Worm (Caenorhabditis elegans): ENCODE measurements around the gene T04F8.2.

T04F8.2 gene

ce11 chrX:11641562-11641961 lies 14.8 kb downstream of the T04F8.2 start:
- TF ChIP-seq aha-1 (tag), result peak; percentile 64
- no peak for TF ChIP-seq D1046.2 (GFP tag; IDR thresholded peaks at IDR 0.05)

ce11 chrX:11640463-11640995 lies 15.8 kb downstream of the T04F8.2 start:
- TF ChIP-seq jun-1 (tag; optimal IDR thresholded peaks at IDR 0.05) (no peak), nhr-102 (tag; optimal IDR thresholded peaks at IDR 0.05) (no peak), fkh-10 (GFP tag; optimal IDR thresholded peaks at IDR 0.05) (peak; percentile 95), gei-8 (GFP tag; optimal IDR thresholded peaks at IDR 0.05) (no peak), hmg-1.1 (GFP tag; IDR thresholded peaks at IDR 0.05) (0 out of 2 replicates have a peak, but pooled peaks have one; percentile 20), mdt-29 (GFP tag; IDR thresholded peaks at IDR 0.05) (no peak), unc-62 (GFP tag; optimal IDR thresholded peaks at IDR 0.05 in 1 of 2) (no peak), unc-62 (tag; optimal IDR thresholded peaks at IDR 0.05) (no peak), lsy-2 (tag; optimal IDR thresholded peaks at IDR 0.05) (peak in 1 of 2 experiments; percentile 18), ctbp-1 (GFP tag; IDR thresholded peaks at IDR 0.05) (0 out of 2 replicates have a peak, but pooled peaks have one; percentile 37), Y105C5A.15 (GFP tag; IDR thresholded peaks at IDR 0.05) (no peak)

ce11 chrX:11638987-11639386 lies 17.4 kb downstream of the T04F8.2 start:
- no peak for TF ChIP-seq mxl-3 (GFP tag; optimal IDR thresholded peaks at IDR 0.05)
- no peak for TF ChIP-seq D1046.2 (GFP tag; IDR thresholded peaks at IDR 0.05)
- no peak for TF ChIP-seq ceh-32 (tag; optimal IDR thresholded peaks at IDR 0.05; ENCODE audit: poor library complexity)
- no peak for TF ChIP-seq zag-1 (tag; optimal IDR thresholded peaks at IDR 0.05)
- no peak for TF ChIP-seq nhr-48 (tag; optimal IDR thresholded peaks at IDR 0.05)
- TF ChIP-seq rbr-2 (tag; optimal IDR thresholded peaks at IDR 0.05), result no peak
- TF ChIP-seq dpl-1 (GFP tag; optimal IDR thresholded peaks at IDR 0.05), result no peak
- no peak for TF ChIP-seq fkh-10 (GFP tag; optimal IDR thresholded peaks at IDR 0.05)
- no peak for TF ChIP-seq lin-15B (tag; optimal IDR thresholded peaks at IDR 0.05)
- TF ChIP-seq egl-43 (GFP tag; IDR thresholded peaks at IDR 0.05), result no peak

- no peak for TF ChIP-seq mes-2 (tag; optimal IDR thresholded peaks at IDR 0.05; ENCODE audit: poor library complexity, severe bottlenecking)
- no peak for TF ChIP-seq snpc-4 (tag; optimal IDR thresholded peaks at IDR 0.05)
- no peak for TF ChIP-seq nhr-41 (GFP tag; IDR thresholded peaks at IDR 0.05)
- no peak for TF ChIP-seq hmg-1.1 (GFP tag; IDR thresholded peaks at IDR 0.05)
- peak; percentile 21 for TF ChIP-seq aha-1 (tag)
- no peak for TF ChIP-seq zip-2 (tag; optimal IDR thresholded peaks at IDR 0.05)
- TF ChIP-seq snpc-1.2 (GFP tag; IDR thresholded peaks at IDR 0.05), result no peak
- 0 out of 2 replicates have a peak, but pooled peaks have one; percentile 18 for TF ChIP-seq nhr-42 (GFP tag; IDR thresholded peaks at IDR 0.05)
- TF ChIP-seq tag-97 (GFP tag; IDR thresholded peaks at IDR 0.05), result no peak
- peak in 1 of 2 experiments; percentile 53 for TF ChIP-seq unc-62 (GFP tag; optimal IDR thresholded peaks at IDR 0.05 in 1 of 2)
- no peak for TF ChIP-seq unc-62 (tag; optimal IDR thresholded peaks at IDR 0.05)
- no peak for TF ChIP-seq lin-29 (GFP tag; IDR thresholded peaks at IDR 0.05)
- no peak for TF ChIP-seq Y105C5A.15 (GFP tag; IDR thresholded peaks at IDR 0.05)
- TF ChIP-seq madf-9 (GFP tag; conservative IDR thresholded peaks at IDR 0.05), result no peak
- no peak for TF ChIP-seq lin-38 (GFP tag; IDR thresholded peaks at IDR 0.05)
- TF ChIP-seq skn-1 (tag; optimal IDR thresholded peaks at IDR 0.05), result no peak
- TF ChIP-seq ctbp-1 (GFP tag; IDR thresholded peaks at IDR 0.05), result no peak
- no peak for TF ChIP-seq R02D3.7 (tag; optimal IDR thresholded peaks at IDR 0.05)
- no peak for TF ChIP-seq lsy-2 (tag; optimal IDR thresholded peaks at IDR 0.05)
- no peak for TF ChIP-seq ceh-20 (GFP tag; IDR thresholded peaks at IDR 0.05)
- no peak for TF ChIP-seq vab-7 (GFP tag; IDR thresholded peaks at IDR 0.05)
- no peak for TF ChIP-seq T20F7.1 (GFP tag; optimal IDR thresholded peaks at IDR 0.05)
- TF ChIP-seq F10B5.3 (tag; optimal IDR thresholded peaks at IDR 0.05), result no peak
Observed at ce11 chrX:11637721-11638120, 18.6 kb downstream of the T04F8.2 start.
